Worm (Caenorhabditis elegans) whole organism, midembryonic: ENCODE results near the gene C24A8.5.

Experiments
- cog-1 ChIP-seq: sonication (generic microtip); optimal IDR thresholded peaks from 2 replicates; lab custom pipeline; 2016; ENCODE audit warnings: missing genetic modification characterization, missing compliant biosample characterization
- klf-2 ChIP-seq: fragments of 200-800 bp; sonication (Bioruptor generic); conservative IDR thresholded peaks from 2 replicates; pipeline ENCODE4 v1.3.6; 2022; ENCODE audit warnings: missing genetic modification reagents, missing genetic modification characterization, missing compliant biosample characterization
- ztf-23 ChIP-seq: fragments of 200-800 bp; sonication (Bioruptor generic); IDR thresholded peaks from 2 replicates; pipeline ENCODE4 v1.3.6; 2022; ENCODE audit warnings: missing genetic modification reagents, missing genetic modification characterization, missing compliant biosample characterization

DNA sequence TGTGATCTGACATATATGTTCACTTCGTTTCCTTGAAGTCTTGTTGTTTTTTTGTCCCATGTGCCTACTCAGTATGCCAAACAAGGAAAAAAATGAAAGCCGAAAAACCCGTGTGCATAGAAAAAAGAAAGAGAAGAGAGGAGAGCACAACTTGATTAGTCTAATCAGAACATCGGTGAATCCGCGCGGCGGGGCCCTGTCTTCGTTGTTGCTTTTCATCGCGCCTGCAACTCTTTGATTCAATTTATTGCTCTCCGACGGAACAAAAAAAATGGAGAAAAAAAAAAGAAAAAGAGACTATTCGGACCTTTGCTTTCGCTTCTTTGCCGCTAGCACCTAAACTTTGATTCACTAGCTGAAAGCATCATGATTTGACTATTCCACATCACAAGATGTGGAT is 13.8 kb downstream of the C24A8.5 start:
- TF ChIP-seq cog-1 (tag; lab: Kevin White, UChicago), result no peak
- no peak for TF ChIP-seq ztf-23 (GFP tag; lab: Robert Waterston, UW)
- TF ChIP-seq klf-2 (GFP tag; lab: Robert Waterston, UW), result no peak
